Fruit fly (Drosophila melanogaster): ENCODE measurements around the gene Vps16A.

Vps16A gene

DNA sequence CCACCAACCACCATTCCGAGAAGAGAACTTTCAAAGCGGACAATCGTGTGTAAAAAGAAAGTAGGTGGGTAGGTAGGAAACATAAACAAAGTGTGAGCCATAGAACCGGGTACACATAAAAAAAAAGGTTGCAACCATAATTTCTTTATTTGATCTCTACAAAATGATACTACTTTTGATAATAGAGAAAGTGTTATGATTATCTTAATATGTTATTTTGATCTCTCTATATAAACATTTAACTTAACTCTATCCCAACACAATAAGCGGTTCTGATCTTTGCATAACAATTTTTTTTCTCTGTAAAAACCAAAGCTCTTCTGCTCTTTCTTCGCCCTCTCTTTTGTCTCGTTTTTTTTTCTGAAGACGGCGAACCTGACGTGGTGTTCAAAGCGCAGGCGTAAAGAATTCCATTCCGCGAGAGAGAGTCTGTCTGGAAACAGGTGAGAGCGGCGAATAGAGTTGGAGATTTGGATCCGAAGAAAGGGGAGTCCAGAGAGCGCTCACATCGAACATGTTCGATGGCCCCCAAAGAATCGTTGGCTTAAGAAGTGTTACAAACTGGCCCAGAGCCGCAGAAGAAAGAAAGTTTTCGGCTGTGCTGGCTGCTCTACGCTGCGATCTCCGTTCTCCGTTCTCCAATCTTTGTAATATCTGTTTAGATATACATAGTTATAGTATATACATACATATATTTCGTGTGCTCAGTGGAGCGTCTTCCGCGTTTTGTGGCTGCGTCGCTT lies 19.8 kb upstream of the Vps16A start (continued):
- TF ChIP-seq dm (GFP tag; optimal IDR thresholded peaks at IDR 0.05), result peak; percentile 39
- TF ChIP-seq Elba2 (GFP tag; optimal IDR thresholded peaks at IDR 0.05), result no peak
- TF ChIP-seq Hr78 (GFP tag; optimal IDR thresholded peaks at IDR 0.05), result peak in 1 of 2 experiments; percentile 53
- peak; percentile 78 for TF ChIP-seq CG12391 (tag; optimal IDR thresholded peaks at IDR 0.05)
- no peak for TF ChIP-seq Doc2 (GFP tag; IDR thresholded peaks at IDR 0.05)
- TF ChIP-seq CG30403 (GFP tag; optimal IDR thresholded peaks at IDR 0.05), result peak; percentile 65
- peak; percentile 50 to 67 for TF ChIP-seq chif (GFP tag; optimal IDR thresholded peaks at IDR 0.05)
- TF ChIP-seq mld (GFP tag; IDR thresholded peaks at IDR 0.05; ENCODE audit: partially characterized antibody), result no peak
- TF ChIP-seq Hmx (GFP tag; optimal IDR thresholded peaks at IDR 0.05), result peak; percentile 48
- TF ChIP-seq CG14441 (GFP tag; IDR thresholded peaks at IDR 0.05), result no peak
- TF ChIP-seq CG4282 (GFP tag; optimal IDR thresholded peaks at IDR 0.05), result no peak
- TF ChIP-seq ind (GFP tag; optimal IDR thresholded peaks at IDR 0.05), result peak; percentile 50
- TF ChIP-seq CG9876 (GFP tag; optimal IDR thresholded peaks at IDR 0.05), result no peak
- TF ChIP-seq eve (GFP tag; optimal IDR thresholded peaks at IDR 0.05), result no peak
- TF ChIP-seq CG11093 (GFP tag; IDR thresholded peaks at IDR 0.05), result peak; percentile 45; the same call in 1 of the 3 replicates
- TF ChIP-seq danr (GFP tag; IDR thresholded peaks at IDR 0.05), result 0 out of 2 replicates have a peak, but pooled peaks have one; percentile 8
- no peak for TF ChIP-seq Vsx1 (GFP tag; optimal IDR thresholded peaks at IDR 0.05)
- TF ChIP-seq CG3838 (GFP tag; optimal IDR thresholded peaks at IDR 0.05), result no peak
- TF ChIP-seq Opbp (GFP tag; IDR thresholded peaks at IDR 0.05; ENCODE audit: partially characterized antibody), result no peak
- no peak for TF ChIP-seq CG11247 (GFP tag; IDR thresholded peaks at IDR 0.05)
- TF ChIP-seq Sry-β (GFP tag; optimal IDR thresholded peaks at IDR 0.05), result peak; percentile 15
- peak; percentile 66; the same call in 1 of the 2 replicates for TF ChIP-seq sens-2 (GFP tag; IDR thresholded peaks at IDR 0.05)
- TF ChIP-seq nom (GFP tag; optimal IDR thresholded peaks at IDR 0.05), result peak; percentile 61
- no peak for TF ChIP-seq gsb (GFP tag; IDR thresholded peaks at IDR 0.05)
- peak; percentile 28 for TF ChIP-seq CG5245 (GFP tag; optimal IDR thresholded peaks at IDR 0.05)
- no peak for TF ChIP-seq al (GFP tag; IDR thresholded peaks at IDR 0.05)
- no peak for TF ChIP-seq CG3281 (GFP tag; optimal IDR thresholded peaks at IDR 0.05)
- TF ChIP-seq CG4424 (GFP tag; optimal IDR thresholded peaks at IDR 0.05), result peak; percentile 67
- TF ChIP-seq Fer1 (GFP tag; optimal IDR thresholded peaks at IDR 0.05), result no peak
- peak; percentile 35 for TF ChIP-seq BtbVII (GFP tag; optimal IDR thresholded peaks at IDR 0.05)
- no peak for TF ChIP-seq trh (GFP tag; optimal IDR thresholded peaks at IDR 0.05)
- no peak for TF ChIP-seq CG34376 (GFP tag; optimal IDR thresholded peaks at IDR 0.05)
- peak; percentile 42 for TF ChIP-seq CG18476 (GFP tag; optimal IDR thresholded peaks at IDR 0.05)
- TF ChIP-seq CG15601 (tag; optimal IDR thresholded peaks at IDR 0.05), result peak; percentile 85
- no peak for TF ChIP-seq Doc3 (GFP tag; IDR thresholded peaks at IDR 0.05; ENCODE audit: partially characterized antibody)
- TF ChIP-seq CG17361 (GFP tag; IDR thresholded peaks at IDR 0.05), result peak; percentile 76; the same call in 2 of the 3 replicates
- peak; percentile 42 for TF ChIP-seq CG13775 (GFP tag; optimal IDR thresholded peaks at IDR 0.05)
- peak; percentile 13 for TF ChIP-seq Dip3 (GFP tag; optimal IDR thresholded peaks at IDR 0.05)
- TF ChIP-seq Scr (GFP tag; IDR thresholded peaks at IDR 0.05; ENCODE audit: partially characterized antibody), result no peak
- TF ChIP-seq CG8478 (optimal IDR thresholded peaks at IDR 0.05), result no peak
- no peak for TF ChIP-seq pita (GFP tag; optimal IDR thresholded peaks at IDR 0.05)
- no peak for TF ChIP-seq CG12942 (GFP tag; optimal IDR thresholded peaks at IDR 0.05)
- peak; percentile 8 for TF ChIP-seq Antp (GFP tag; optimal IDR thresholded peaks at IDR 0.05)
- peak; percentile 24 for TF ChIP-seq pho (GFP tag; optimal IDR thresholded peaks at IDR 0.05)
- TF ChIP-seq B-H1 (GFP tag; IDR thresholded peaks at IDR 0.05), result no peak
- TF ChIP-seq pzg (GFP tag; optimal IDR thresholded peaks at IDR 0.05), result no peak
- peak; percentile 83 for TF ChIP-seq CG31441 (GFP tag; IDR thresholded peaks at IDR 0.05)
- TF ChIP-seq tin (GFP tag; optimal IDR thresholded peaks at IDR 0.05), result peak; percentile 68
- no peak for TF ChIP-seq zfh2 (GFP tag; optimal IDR thresholded peaks at IDR 0.05)
- TF ChIP-seq CG10209 (GFP tag; optimal IDR thresholded peaks at IDR 0.05), result peak; percentile 43
